Fruit fly (Drosophila melanogaster): Measurements from ENCODE around the gene CG12301.

dm6 chr3L:15532368-15533030, 48.1 kb upstream of the CG12301 start:
- TF ChIP-seq CG8478 (optimal IDR thresholded peaks at IDR 0.05) (no peak), CTCF (optimal IDR thresholded peaks at IDR 0.05) (no peak)

Data from S2 (cell line).